Worm (Caenorhabditis elegans) whole organism, L1 larva: ENCODE data around the gene T23B7.2.

ENCODE experiments used
- C04F5.9 ChIP-seq: sonication (generic microtip); optimal IDR thresholded peaks from 2 replicates; lab custom pipeline; 2016; ENCODE audit warnings: missing genetic modification characterization, missing compliant biosample characterization
- C16A3.4 ChIP-seq: fragments of 150-350 bp; optimal IDR thresholded peaks from 2 replicates; lab custom pipeline; 2014; ENCODE audit warnings: missing biosample characterization, missing genetic modification characterization
- C34B4.2 ChIP-seq: sonication (generic microtip); optimal IDR thresholded peaks from 2 replicates; lab custom pipeline; 2017; ENCODE audit warnings: mild to moderate bottlenecking, missing genetic modification characterization, missing compliant biosample characterization
- F16B12.6 ChIP-seq: fragments of 150-350 bp; optimal IDR thresholded peaks from 2 replicates; lab custom pipeline; 2014; ENCODE audit warnings: missing biosample characterization, missing genetic modification characterization
- Y116A8C.19 ChIP-seq: sonication (generic microtip); optimal IDR thresholded peaks from 2 replicates; lab custom pipeline; 2016; ENCODE audit warnings: missing compliant biosample characterization, missing genetic modification characterization, borderline replicate concordance
- blmp-1 ChIP-seq: fragments of 150-350 bp; optimal IDR thresholded peaks from 2 replicates; lab custom pipeline; 2014; ENCODE audit warnings: missing biosample characterization, missing genetic modification characterization
- ceh-63 ChIP-seq: fragments of 200-800 bp; sonication (Bioruptor generic); optimal IDR thresholded peaks from 2 replicates; lab custom pipeline; 2018; ENCODE audit warnings: mild to moderate bottlenecking, missing genetic modification characterization, missing compliant biosample characterization
- ceh-8 ChIP-seq: fragments of 200-800 bp; sonication (Bioruptor generic); optimal IDR thresholded peaks from 2 replicates; lab custom pipeline; 2018; ENCODE audit warnings: mild to moderate bottlenecking, missing genetic modification characterization, moderate library complexity, missing compliant biosample characterization
- ceh-82 ChIP-seq, 3 experiments: fragments of 150-350 bp in 1 of 3; sonication (generic microtip) in 2 of 3; optimal IDR thresholded peaks; 2 replicates each; lab custom pipeline; 2014 to 2017; ENCODE audit warnings: missing biosample characterization in 3 of 3, missing genetic modification characterization in 3 of 3
- ceh-90 ChIP-seq: sonication (generic microtip); optimal IDR thresholded peaks from 2 replicates; lab custom pipeline; 2016; ENCODE audit warnings: missing genetic modification characterization, missing compliant biosample characterization
- ces-1 ChIP-seq: fragments of 150-350 bp; optimal IDR thresholded peaks from 2 replicates; lab custom pipeline; 2014; ENCODE audit warnings: missing biosample characterization, missing genetic modification reagents, missing genetic modification characterization
- dpl-1 ChIP-seq, 3 experiments: fragments of 150-350 bp in 2 of 3; sonication (generic microtip) in 1 of 3; optimal IDR thresholded peaks; 2 replicates each; lab custom pipeline; 2014 to 2017; ENCODE audit warnings: missing biosample characterization in 3 of 3, missing genetic modification characterization in 3 of 3, missing genetic modification reagents in 3 of 3
- efl-3 ChIP-seq: fragments of 200-800 bp; sonication (Bioruptor generic); optimal IDR thresholded peaks from 2 replicates; lab custom pipeline; 2018; ENCODE audit warnings: mild to moderate bottlenecking, missing genetic modification characterization, missing compliant biosample characterization
- elt-2 ChIP-seq: sonication (generic microtip); optimal IDR thresholded peaks from 2 replicates; lab custom pipeline; 2016; ENCODE audit warnings: missing genetic modification characterization, mild to moderate bottlenecking, inconsistent platforms, missing compliant biosample characterization, missing genetic modification reagents
- elt-3 ChIP-seq, 6 experiments: fragments of 150-350 bp in 1 of 6; sonication (generic microtip); optimal IDR thresholded peaks; 2 replicates each; lab custom pipeline; 2017 to 2018; ENCODE audit warnings: missing biosample characterization in 6 of 6, missing genetic modification characterization in 6 of 6, inconsistent platforms in 1 of 6
- ets-5 ChIP-seq: fragments of 200-800 bp; sonication (Bioruptor generic); IDR thresholded peaks from 2 replicates; pipeline ENCODE4 v1.3.6; 2022; ENCODE audit warnings: missing genetic modification characterization, missing compliant biosample characterization
- fkh-10 ChIP-seq: sonication (generic microtip); optimal IDR thresholded peaks from 2 replicates; lab custom pipeline; 2017; ENCODE audit warnings: missing biosample characterization, missing genetic modification reagents, missing genetic modification characterization
- fkh-4 ChIP-seq: sonication (generic microtip); optimal IDR thresholded peaks from 2 replicates; lab custom pipeline; 2016; ENCODE audit warnings: missing compliant biosample characterization, missing genetic modification characterization, borderline replicate concordance
- fos-1 ChIP-seq: fragments of 150-350 bp; optimal IDR thresholded peaks from 2 replicates; lab custom pipeline; 2014; ENCODE audit warnings: missing biosample characterization, missing genetic modification characterization
- hlh-17 ChIP-seq: fragments of 200-800 bp; sonication (Bioruptor generic); optimal IDR thresholded peaks from 2 replicates; lab custom pipeline; 2018; ENCODE audit warnings: missing genetic modification characterization, mild to moderate bottlenecking, missing compliant biosample characterization, moderate library complexity, borderline replicate concordance
- hlh-4 ChIP-seq: sonication (generic microtip); optimal IDR thresholded peaks from 2 replicates; lab custom pipeline; 2016; ENCODE audit warnings: mild to moderate bottlenecking, missing genetic modification characterization, missing compliant biosample characterization
- hpl-2 ChIP-seq: fragments of 150-350 bp; optimal IDR thresholded peaks from 2 replicates; lab custom pipeline; 2014; ENCODE audit warnings: missing biosample characterization, missing genetic modification reagents, missing genetic modification characterization
- irx-1 ChIP-seq: sonication (generic microtip); optimal IDR thresholded peaks from 2 replicates; lab custom pipeline; 2016; ENCODE audit warnings: missing genetic modification characterization, missing compliant biosample characterization
- jun-1 ChIP-seq: fragments of 150-350 bp; optimal IDR thresholded peaks from 2 replicates; lab custom pipeline; 2014; ENCODE audit warnings: missing biosample characterization, missing genetic modification reagents, missing genetic modification characterization
- lin-35 ChIP-seq, 2 experiments: fragments of 150-350 bp; optimal IDR thresholded peaks; 2 replicates each; lab custom pipeline; 2014; ENCODE audit warnings: missing biosample characterization in 2 of 2, missing genetic modification characterization in 2 of 2, missing genetic modification reagents in 2 of 2
- lir-3 ChIP-seq: sonication (generic microtip); optimal IDR thresholded peaks from 2 replicates; lab custom pipeline; 2016; ENCODE audit warnings: mild to moderate bottlenecking, missing genetic modification characterization, moderate library complexity, missing compliant biosample characterization; ENCODE audit not compliant: poor library complexity
- mab-9 ChIP-seq: fragments of 200-800 bp; sonication (Bioruptor generic); IDR thresholded peaks from 2 replicates; pipeline ENCODE4 v1.3.6; 2022; ENCODE audit warnings: missing genetic modification reagents, missing genetic modification characterization, missing compliant biosample characterization
- mep-1 ChIP-seq: fragments of 150-350 bp; optimal IDR thresholded peaks from 2 replicates; lab custom pipeline; 2014; ENCODE audit warnings: missing biosample characterization, missing genetic modification characterization
- nhr-11 ChIP-seq: fragments of 150-350 bp; optimal IDR thresholded peaks from 2 replicates; lab custom pipeline; 2014; ENCODE audit warnings: missing biosample characterization, missing genetic modification characterization
- nhr-19 ChIP-seq: fragments of 200-800 bp; sonication (Bioruptor generic); conservative IDR thresholded peaks from 2 replicates; pipeline ENCODE4 v1.3.6; 2022; ENCODE audit warnings: missing genetic modification characterization, missing compliant biosample characterization
- nhr-28 ChIP-seq: fragments of 150-350 bp; optimal IDR thresholded peaks from 2 replicates; lab custom pipeline; 2014; ENCODE audit warnings: missing biosample characterization, missing genetic modification characterization
- nhr-47 ChIP-seq: sonication (generic microtip); optimal IDR thresholded peaks from 2 replicates; lab custom pipeline; 2016; ENCODE audit warnings: mild to moderate bottlenecking, missing genetic modification characterization, moderate library complexity, missing compliant biosample characterization
- nhr-71 ChIP-seq: sonication (generic microtip); optimal IDR thresholded peaks from 2 replicates; lab custom pipeline; 2016; ENCODE audit warnings: mild to moderate bottlenecking, missing genetic modification characterization, moderate library complexity, missing compliant biosample characterization
- nhr-76 ChIP-seq: sonication (generic microtip); optimal IDR thresholded peaks from 2 replicates; lab custom pipeline; 2017; ENCODE audit warnings: missing biosample characterization, missing genetic modification characterization
- nhr-84 ChIP-seq: sonication (generic microtip); optimal IDR thresholded peaks from 2 replicates; lab custom pipeline; 2017; ENCODE audit warnings: missing biosample characterization, missing genetic modification characterization
- nhr-90 ChIP-seq: sonication (generic microtip); optimal IDR thresholded peaks from 2 replicates; lab custom pipeline; 2016; ENCODE audit warnings: mild to moderate bottlenecking, missing genetic modification characterization, missing compliant biosample characterization; ENCODE audit not compliant: poor library complexity
- pag-3 ChIP-seq: sonication (generic microtip); optimal IDR thresholded peaks from 2 replicates; lab custom pipeline; 2017; ENCODE audit warnings: missing genetic modification characterization, mild to moderate bottlenecking, missing compliant biosample characterization, antibody characterized with exemption, borderline replicate concordance; ENCODE audit not compliant: insufficient read depth
- rnt-1 ChIP-seq: sonication (generic microtip); optimal IDR thresholded peaks from 2 replicates; lab custom pipeline; 2016; ENCODE audit warnings: mild to moderate bottlenecking, missing genetic modification characterization, moderate library complexity, missing compliant biosample characterization
- skn-1 ChIP-seq: fragments of 150-350 bp; optimal IDR thresholded peaks from 2 replicates; lab custom pipeline; 2014; ENCODE audit warnings: missing biosample characterization, missing genetic modification characterization
- sox-4 ChIP-seq: sonication (generic microtip); optimal IDR thresholded peaks from 2 replicates; lab custom pipeline; 2016; ENCODE audit warnings: missing genetic modification characterization, missing compliant biosample characterization
- sup-37 ChIP-seq: fragments of 200-800 bp; sonication (Bioruptor generic); optimal IDR thresholded peaks from 2 replicates; lab custom pipeline; 2018; ENCODE audit warnings: mild to moderate bottlenecking, missing genetic modification characterization, missing compliant biosample characterization
- swsn-7 ChIP-seq: sonication (generic microtip); optimal IDR thresholded peaks from 2 replicates; lab custom pipeline; 2016; ENCODE audit warnings: missing genetic modification characterization, missing compliant biosample characterization
- tbx-2 ChIP-seq: sonication (generic microtip); optimal IDR thresholded peaks from 2 replicates; lab custom pipeline; 2016; ENCODE audit warnings: missing genetic modification characterization, missing compliant biosample characterization
- unc-130 ChIP-seq: fragments of 150-350 bp; optimal IDR thresholded peaks from 2 replicates; lab custom pipeline; 2017; ENCODE audit warnings: missing biosample characterization, missing genetic modification characterization, inconsistent platforms
- unc-98 ChIP-seq: fragments of 200-800 bp; sonication (Bioruptor generic); IDR thresholded peaks from 2 replicates; pipeline ENCODE4 v1.3.6; 2022; ENCODE audit warnings: missing genetic modification characterization, missing compliant biosample characterization
- xbp-1 ChIP-seq: sonication (generic microtip); optimal IDR thresholded peaks from 2 replicates; lab custom pipeline; 2016; ENCODE audit warnings: missing genetic modification characterization, missing compliant biosample characterization

Gene T23B7.2

ce11 chrII:4891012-4891775 lies 49.2 kb upstream of the T23B7.2 start, which contains the start of gene gst-9 (continued):
- TF ChIP-seq hlh-4 (tag; lab: Kevin White, UChicago) (no peak), unc-130 (tag; lab: Kevin White, UChicago) (no peak), sox-4 (tag; lab: Kevin White, UChicago) (no peak), ceh-90 (tag; lab: Kevin White, UChicago) (no peak), sup-37 (GFP tag; lab: Kevin White, UChicago) (no peak), jun-1 (tag; lab: Kevin White, UChicago) (no peak), nhr-28 (tag; lab: Kevin White, UChicago) (no peak), unc-98 (GFP tag; lab: Robert Waterston, UW) (no peak), nhr-71 (tag; lab: Kevin White, UChicago) (peak; percentile 66), dpl-1 (GFP tag; optimal IDR thresholded peaks at IDR 0.05; lab: Kevin White, UChicago) (peak in 1 of 3 experiments; percentile 8), elt-2 (tag; lab: Kevin White, UChicago) (peak; percentile 63), nhr-76 (tag; lab: Kevin White, UChicago) (no peak), C04F5.9 (no peak), ces-1 (GFP tag; lab: Kevin White, UChicago) (no peak), mep-1 (tag; lab: Kevin White, UChicago) (peak; percentile 38), tbx-2 (no peak), pag-3 (no peak), mab-9 (GFP tag; lab: Robert Waterston, UW) (no peak), irx-1 (tag; lab: Kevin White, UChicago) (no peak), xbp-1 (tag; lab: Kevin White, UChicago) (no peak), skn-1 (tag; lab: Kevin White, UChicago) (peak; percentile 37), F16B12.6 (no peak), ceh-63 (GFP tag; lab: Kevin White, UChicago) (no peak), hpl-2 (GFP tag; lab: Kevin White, UChicago) (no peak), nhr-90 (tag; lab: Kevin White, UChicago) (no peak), fkh-4 (tag; lab: Kevin White, UChicago) (no peak), fkh-10 (GFP tag; lab: Kevin White, UChicago) (no peak), efl-3 (GFP tag; lab: Kevin White, UChicago) (no peak), ceh-82 (tag; optimal IDR thresholded peaks at IDR 0.05; lab: Kevin White, UChicago) (no peak), lir-3 (tag; lab: Kevin White, UChicago) (no peak), ceh-8 (GFP tag; lab: Kevin White, UChicago) (no peak), nhr-84 (tag; lab: Kevin White, UChicago) (no peak), Y116A8C.19 (tag; lab: Kevin White, UChicago) (no peak), nhr-19 (peak; percentile 21; the same call in 1 of the 2 replicates), C34B4.2 (tag; lab: Kevin White, UChicago) (no peak), fos-1 (tag; lab: Kevin White, UChicago) (no peak), nhr-11 (tag; lab: Kevin White, UChicago) (no peak)

ce11 chrII:4888527-4889487 lies 46.8 kb upstream of the T23B7.2 start, which contains the start of gene pgm-1:
Gene pgm-1, plus strand, starts transcription at chrII:4889437.
- TF ChIP-seq unc-130 (tag; lab: Kevin White, UChicago) (peak; percentile 14), tbx-2 (no peak), C16A3.4 (tag; lab: Kevin White, UChicago) (peak; percentile 7), rnt-1 (tag; lab: Kevin White, UChicago) (peak; percentile 58), nhr-19 (peak; percentile 26; the same call in 1 of the 2 replicates), nhr-47 (tag; lab: Kevin White, UChicago) (no peak), jun-1 (tag; lab: Kevin White, UChicago) (no peak), mep-1 (tag; lab: Kevin White, UChicago) (peak; percentile 27), pag-3 (peak; percentile 41), ets-5 (GFP tag; lab: Robert Waterston, UW) (no peak), blmp-1 (tag; lab: Kevin White, UChicago) (peak; percentile 25), hlh-17 (GFP tag; lab: Kevin White, UChicago) (no peak), lin-35 (GFP tag; optimal IDR thresholded peaks at IDR 0.05; lab: Kevin White, UChicago) (peak in 1 of 2 experiments; percentile 35), dpl-1 (GFP tag; optimal IDR thresholded peaks at IDR 0.05; lab: Kevin White, UChicago) (peak in 2 of 3 experiments; percentile 16 to 38), elt-3 (tag; optimal IDR thresholded peaks at IDR 0.05; lab: Kevin White, UChicago) (peak in 1 of 6 experiments; percentile 46), nhr-71 (tag; lab: Kevin White, UChicago) (peak; percentile 70), swsn-7 (tag; lab: Kevin White, UChicago) (peak; percentile 7)
